Worm (Caenorhabditis elegans) whole organism, early embryonic: ENCODE data around the gene nep-1.

Experiments
- B0310.2 ChIP-seq: sonication (generic microtip); optimal IDR thresholded peaks from 2 replicates; lab custom pipeline; 2016; ENCODE audit warnings: mild to moderate bottlenecking, missing genetic modification characterization, missing compliant biosample characterization
- F13C5.2 ChIP-seq: sonication (generic microtip); optimal IDR thresholded peaks from 2 replicates; lab custom pipeline; 2017; ENCODE audit warnings: mild to moderate bottlenecking, missing genetic modification characterization, inconsistent platforms, missing compliant biosample characterization
- aly-1 ChIP-seq: sonication (generic microtip); optimal IDR thresholded peaks from 2 replicates; lab custom pipeline; 2016; ENCODE audit warnings: missing genetic modification characterization, missing compliant biosample characterization
- ama-1 ChIP-seq: fragments of 150-350 bp; optimal IDR thresholded peaks from 2 replicates; lab custom pipeline; 2014
- ceh-13 ChIP-seq: fragments of 200-800 bp; sonication (Bioruptor generic); optimal IDR thresholded peaks from 2 replicates; lab custom pipeline; 2018; ENCODE audit warnings: mild to moderate bottlenecking, missing genetic modification characterization, missing compliant biosample characterization
- ceh-36 ChIP-seq: sonication (generic microtip); optimal IDR thresholded peaks from 2 replicates; lab custom pipeline; 2016; ENCODE audit warnings: missing genetic modification characterization, inconsistent platforms, missing compliant biosample characterization
- ets-7 ChIP-seq: sonication (generic microtip); optimal IDR thresholded peaks from 2 replicates; lab custom pipeline; 2016; ENCODE audit warnings: missing genotype, missing genetic modification characterization, missing compliant biosample characterization
- flt-1 ChIP-seq: fragments of 200-800 bp; sonication (Bioruptor generic); IDR thresholded peaks from 2 replicates; pipeline ENCODE4 v1.3.6; 2022; ENCODE audit warnings: missing genetic modification characterization, missing compliant biosample characterization
- hmbx-1 ChIP-seq: sonication (generic microtip); optimal IDR thresholded peaks from 2 replicates; lab custom pipeline; 2016; ENCODE audit warnings: mild to moderate bottlenecking, missing genetic modification characterization, missing compliant biosample characterization
- hmg-4 ChIP-seq: fragments of 200-800 bp; sonication (Bioruptor generic); optimal IDR thresholded peaks from 2 replicates; lab custom pipeline; 2018; ENCODE audit warnings: mild to moderate bottlenecking, missing genetic modification characterization, missing compliant biosample characterization
- hnd-1 ChIP-seq: sonication (generic microtip); optimal IDR thresholded peaks from 2 replicates; lab custom pipeline; 2016; ENCODE audit warnings: missing genetic modification characterization, missing compliant biosample characterization
- pes-1 ChIP-seq: fragments of 200-800 bp; sonication (Bioruptor generic); IDR thresholded peaks from 2 replicates; pipeline ENCODE4 v1.3.6; 2022; ENCODE audit warnings: missing genetic modification reagents, missing genetic modification characterization, missing compliant biosample characterization
- scrt-1 ChIP-seq: fragments of 200-800 bp; sonication (Bioruptor generic); IDR thresholded peaks from 2 replicates; pipeline ENCODE4 v1.3.6; 2022; ENCODE audit warnings: missing genetic modification characterization, missing compliant biosample characterization
- sea-1 ChIP-seq: fragments of 200-800 bp; sonication (Bioruptor generic); conservative IDR thresholded peaks from 2 replicates; pipeline ENCODE4 v1.3.6; 2022; ENCODE audit warnings: missing genetic modification characterization, missing compliant biosample characterization
- tbx-11 ChIP-seq: fragments of 200-800 bp; sonication (Bioruptor generic); IDR thresholded peaks from 2 replicates; pipeline ENCODE4 v1.3.6; 2022; ENCODE audit warnings: missing genetic modification characterization, missing compliant biosample characterization
- tbx-37 ChIP-seq: fragments of 200-800 bp; sonication (Bioruptor generic); conservative IDR thresholded peaks from 2 replicates; pipeline ENCODE4 v1.3.6; 2022; ENCODE audit warnings: missing genetic modification reagents, missing genetic modification characterization, missing compliant biosample characterization
- tra-4 ChIP-seq: sonication (generic microtip); optimal IDR thresholded peaks from 2 replicates; lab custom pipeline; 2017; ENCODE audit warnings: missing genetic modification characterization, missing compliant biosample characterization

Gene nep-1

ce11 chrII:11621576-11621975, 35.4 kb downstream of the nep-1 start:
- no peak for TF ChIP-seq ama-1 (lab: Kevin White, UChicago)

- TF ChIP-seq scrt-1 (GFP tag; lab: Robert Waterston, UW), result no peak
Measured at ce11 chrII:11620630-11621246, 36.2 kb downstream of the nep-1 start.

ce11 chrII:11619895-11620439, 37.0 kb downstream of the nep-1 start:
- no peak for TF ChIP-seq hmbx-1 (tag; lab: Kevin White, UChicago)
- TF ChIP-seq pes-1 (GFP tag; lab: Robert Waterston, UW), result peak; percentile 9; the same call in 1 of the 2 replicates
- TF ChIP-seq B0310.2 (tag; lab: Kevin White, UChicago), result peak; percentile 70

ce11 chrII:11619171-11619570, 37.8 kb downstream of the nep-1 start:
- peak; percentile 3; the same call in 1 of the 2 replicates for TF ChIP-seq pes-1 (GFP tag; lab: Robert Waterston, UW)
- TF ChIP-seq B0310.2 (tag; lab: Kevin White, UChicago), result no peak
- TF ChIP-seq ama-1 (lab: Kevin White, UChicago), result no peak
- TF ChIP-seq hmbx-1 (tag; lab: Kevin White, UChicago), result no peak
- no peak for TF ChIP-seq scrt-1 (GFP tag; lab: Robert Waterston, UW)

ce11 chrII:11617715-11618114, 39.3 kb downstream of the nep-1 start:
- TF ChIP-seq tra-4 (tag; lab: Kevin White, UChicago) (no peak), scrt-1 (GFP tag; lab: Robert Waterston, UW) (no peak), ets-7 (no peak), ama-1 (lab: Kevin White, UChicago) (no peak), flt-1 (no peak), hmg-4 (GFP tag; lab: Kevin White, UChicago) (no peak), ceh-13 (GFP tag; lab: Kevin White, UChicago) (no peak), tbx-11 (GFP tag; lab: Robert Waterston, UW) (no peak), pes-1 (GFP tag; lab: Robert Waterston, UW) (no peak), ceh-36 (tag; lab: Kevin White, UChicago) (no peak), hnd-1 (tag; lab: Kevin White, UChicago) (no peak), hmbx-1 (tag; lab: Kevin White, UChicago) (no peak), B0310.2 (tag; lab: Kevin White, UChicago) (no peak), sea-1 (GFP tag; lab: Robert Waterston, UW) (no peak), tbx-37 (GFP tag; lab: Robert Waterston, UW) (no peak), F13C5.2 (tag; lab: Kevin White, UChicago) (no peak), aly-1 (tag; lab: Kevin White, UChicago) (no peak)

- no peak for TF ChIP-seq hmbx-1 (tag; lab: Kevin White, UChicago)
Measured at ce11 chrII:11616333-11616942, 40.5 kb downstream of the nep-1 start.

ce11 chrII:11614103-11614857, 42.7 kb downstream of the nep-1 start:
- TF ChIP-seq scrt-1 (GFP tag; lab: Robert Waterston, UW) (no peak), ama-1 (lab: Kevin White, UChicago) (no peak), hmg-4 (GFP tag; lab: Kevin White, UChicago) (no peak), flt-1 (no peak), B0310.2 (tag; lab: Kevin White, UChicago) (no peak), ceh-36 (tag; lab: Kevin White, UChicago) (peak; percentile 9), F13C5.2 (tag; lab: Kevin White, UChicago) (no peak), tbx-11 (GFP tag; lab: Robert Waterston, UW) (no peak)

- TF ChIP-seq sea-1 (GFP tag; lab: Robert Waterston, UW), result no peak
- TF ChIP-seq hmg-4 (GFP tag; lab: Kevin White, UChicago), result no peak
- TF ChIP-seq flt-1, result no peak
- TF ChIP-seq pes-1 (GFP tag; lab: Robert Waterston, UW), result no peak
- no peak for TF ChIP-seq ama-1 (lab: Kevin White, UChicago)
- no peak for TF ChIP-seq F13C5.2 (tag; lab: Kevin White, UChicago)
- no peak for TF ChIP-seq scrt-1 (GFP tag; lab: Robert Waterston, UW)
- TF ChIP-seq ets-7, result no peak
- no peak for TF ChIP-seq hmbx-1 (tag; lab: Kevin White, UChicago)
- TF ChIP-seq ceh-36 (tag; lab: Kevin White, UChicago), result no peak
Measured at ce11 chrII:11612034-11612723, 44.8 kb downstream of the nep-1 start, which contains the start of gene F07A11.5. Gene F07A11.5 (plus strand): TSS chrII:11612300.
